Fruit fly (Drosophila melanogaster) whole organism, embryonic: ENCODE data around the gene Tfb4.
A peak's percentile ranks its signal among the peaks of the same experiment; 100 is the strongest.

Source experiments
- Abd-B ChIP-seq: fragments of 200-800 bp; sonication (Bioruptor generic); optimal IDR thresholded peaks from 2 replicates; lab custom pipeline; 2018; ENCODE audit warnings: missing biosample characterization, mild to moderate bottlenecking, missing genetic modification characterization, moderate library complexity
- BEAF-32 ChIP-seq: fragments of 200-800 bp; sonication (Bioruptor generic); optimal IDR thresholded peaks from 3 replicates; lab custom pipeline; 2017; ENCODE audit warnings: missing biosample characterization, missing genetic modification characterization, mild to moderate bottlenecking, moderate library complexity, missing genetic modification reagents
- BtbVII ChIP-seq: fragments of 200-800 bp; sonication (Bioruptor generic); optimal IDR thresholded peaks from 3 replicates; lab custom pipeline; 2017; ENCODE audit warnings: missing biosample characterization, mild to moderate bottlenecking, missing genetic modification characterization
- CG10431 ChIP-seq: fragments of 200-800 bp; sonication (Bioruptor generic); optimal IDR thresholded peaks from 3 replicates; lab custom pipeline; 2018; ENCODE audit warnings: missing biosample characterization, mild to moderate bottlenecking, missing genetic modification characterization
- CG10654 ChIP-seq: fragments of 200-800 bp; sonication (Bioruptor generic); optimal IDR thresholded peaks from 2 replicates; lab custom pipeline; 2016; ENCODE audit warnings: missing biosample characterization, missing genetic modification characterization
- CG11456 ChIP-seq: fragments of 200-800 bp; sonication (Bioruptor generic); IDR thresholded peaks from 3 replicates; pipeline ENCODE4 v1.3.6; 2022; ENCODE audit warnings: missing biosample characterization, missing genetic modification characterization
- CG12104 ChIP-seq: fragments of 200-800 bp; sonication (Bioruptor generic); optimal IDR thresholded peaks from 3 replicates; lab custom pipeline; 2016; ENCODE audit warnings: missing biosample characterization, missing genetic modification characterization
- CG14050 ChIP-seq: fragments of 200-800 bp; sonication (Bioruptor generic); IDR thresholded peaks from 3 replicates; pipeline ENCODE4 v1.3.6; 2022; ENCODE audit warnings: missing biosample characterization, missing genetic modification characterization
- CG15011 ChIP-seq: fragments of 200-800 bp; sonication (Bioruptor generic); optimal IDR thresholded peaks from 3 replicates; lab custom pipeline; 2018; ENCODE audit warnings: missing biosample characterization, mild to moderate bottlenecking, missing genetic modification characterization
- CG15601 ChIP-seq: fragments of 200-800 bp; sonication (Bioruptor generic); optimal IDR thresholded peaks from 3 replicates; lab custom pipeline; 2019; ENCODE audit warnings: missing biosample characterization, mild to moderate bottlenecking, missing genetic modification characterization, moderate library complexity
- CG1603 ChIP-seq: fragments of 200-800 bp; sonication (Bioruptor generic); optimal IDR thresholded peaks from 2 replicates; lab custom pipeline; 2019; ENCODE audit warnings: missing biosample characterization, mild to moderate bottlenecking, missing genetic modification characterization, moderate library complexity
- CG17186 ChIP-seq: fragments of 200-800 bp; sonication (Bioruptor generic); optimal IDR thresholded peaks from 3 replicates; lab custom pipeline; 2017; ENCODE audit warnings: missing biosample characterization, missing genetic modification reagents, missing genetic modification characterization
- CG17385 ChIP-seq: fragments of 200-800 bp; sonication (Bioruptor generic); optimal IDR thresholded peaks from 3 replicates; lab custom pipeline; 2018; ENCODE audit warnings: missing biosample characterization, mild to moderate bottlenecking, missing genetic modification characterization
- CG17612 ChIP-seq: fragments of 200-800 bp; sonication (Bioruptor generic); IDR thresholded peaks from 2 replicates; pipeline ENCODE4 v1.3.6; 2022; ENCODE audit warnings: missing biosample characterization, missing genetic modification characterization
- CG18262 ChIP-seq: fragments of 200-800 bp; optimal IDR thresholded peaks from 3 replicates; lab custom pipeline; 2019; ENCODE audit warnings: missing biosample characterization, mild to moderate bottlenecking, missing genetic modification characterization, moderate library complexity
- CG18619 ChIP-seq: fragments of 200-800 bp; sonication (Bioruptor generic); optimal IDR thresholded peaks from 3 replicates; lab custom pipeline; 2017; ENCODE audit warnings: missing biosample characterization, mild to moderate bottlenecking, missing genetic modification characterization
- CG31365 ChIP-seq: fragments of 200-800 bp; sonication (Bioruptor generic); optimal IDR thresholded peaks from 2 replicates; lab custom pipeline; 2018; ENCODE audit warnings: missing biosample characterization, mild to moderate bottlenecking, missing genetic modification characterization
- CG32767 ChIP-seq: fragments of 200-800 bp; sonication (Bioruptor generic); IDR thresholded peaks from 2 replicates; pipeline ENCODE4 v1.3.6; 2022; ENCODE audit warnings: missing biosample characterization, missing genetic modification characterization
- CG42726 ChIP-seq: fragments of 200-800 bp; sonication (Bioruptor generic); IDR thresholded peaks from 2 replicates; pipeline ENCODE4 v1.3.6; 2022; ENCODE audit warnings: missing biosample characterization, missing genetic modification characterization; ENCODE audit not compliant: partially characterized antibody
- CG7556 ChIP-seq: fragments of 200-800 bp; sonication (Bioruptor generic); optimal IDR thresholded peaks from 2 replicates; lab custom pipeline; 2017; ENCODE audit warnings: missing biosample characterization, mild to moderate bottlenecking, missing genetic modification characterization
- CG7745 ChIP-seq: fragments of 200-800 bp; sonication (Bioruptor generic); optimal IDR thresholded peaks from 2 replicates; lab custom pipeline; 2018; ENCODE audit warnings: missing biosample characterization, mild to moderate bottlenecking, missing genetic modification characterization, moderate library complexity
- CG8388 ChIP-seq: fragments of 200-800 bp; sonication (Bioruptor generic); optimal IDR thresholded peaks from 2 replicates; lab custom pipeline; 2019; ENCODE audit warnings: missing biosample characterization, mild to moderate bottlenecking, missing genetic modification characterization, moderate library complexity
- CrebB ChIP-seq: fragments of 200-800 bp; sonication (Bioruptor generic); optimal IDR thresholded peaks from 3 replicates; lab custom pipeline; 2018; ENCODE audit warnings: missing biosample characterization, mild to moderate bottlenecking, missing genetic modification characterization
- D19B ChIP-seq: fragments of 200-800 bp; sonication (Bioruptor generic); optimal IDR thresholded peaks from 2 replicates; lab custom pipeline; 2017; ENCODE audit warnings: missing biosample characterization, mild to moderate bottlenecking, missing genetic modification characterization
- Dek ChIP-seq: fragments of 200-800 bp; sonication (Bioruptor generic); optimal IDR thresholded peaks from 3 replicates; lab custom pipeline; 2019; ENCODE audit warnings: missing biosample characterization, mild to moderate bottlenecking, missing genetic modification characterization, moderate library complexity
- ERR ChIP-seq: fragments of 200-800 bp; sonication (Bioruptor generic); optimal IDR thresholded peaks from 2 replicates; lab custom pipeline; 2016; ENCODE audit warnings: missing biosample characterization, missing genetic modification characterization
- Hey ChIP-seq: fragments of 200-800 bp; sonication (Bioruptor generic); optimal IDR thresholded peaks from 3 replicates; lab custom pipeline; 2018; ENCODE audit warnings: missing biosample characterization, mild to moderate bottlenecking, missing genetic modification characterization
- MBD-R2 ChIP-seq: fragments of 200-800 bp; sonication (Bioruptor generic); IDR thresholded peaks from 2 replicates; pipeline ENCODE4 v1.3.6; 2022; ENCODE audit warnings: missing biosample characterization, missing genetic modification characterization
- Six4 ChIP-seq: fragments of 200-800 bp; sonication (Bioruptor generic); optimal IDR thresholded peaks from 2 replicates; lab custom pipeline; 2016; ENCODE audit warnings: missing biosample characterization, missing genetic modification characterization
- ap ChIP-seq: fragments of 200-800 bp; sonication (Bioruptor generic); IDR thresholded peaks from 2 replicates; pipeline ENCODE4 v1.3.6; 2022; ENCODE audit warnings: missing biosample characterization, missing genetic modification characterization
- bbx ChIP-seq: fragments of 200-800 bp; sonication (Bioruptor generic); IDR thresholded peaks from 2 replicates; pipeline ENCODE4 v1.3.6; 2022; ENCODE audit warnings: missing biosample characterization, missing genetic modification characterization; ENCODE audit not compliant: partially characterized antibody
- btn ChIP-seq: fragments of 200-800 bp; sonication (Bioruptor generic); optimal IDR thresholded peaks from 2 replicates; lab custom pipeline; 2016; ENCODE audit warnings: missing biosample characterization, missing genetic modification characterization
- caup ChIP-seq: fragments of 200-800 bp; sonication (Bioruptor generic); optimal IDR thresholded peaks from 3 replicates; lab custom pipeline; 2017; ENCODE audit warnings: missing biosample characterization, mild to moderate bottlenecking, missing genetic modification characterization, moderate library complexity; ENCODE audit not compliant: severe bottlenecking
- crp ChIP-seq, 2 experiments: fragments of 200-800 bp; sonication (Bioruptor generic); optimal IDR thresholded peaks; 2 replicates in 1 of 2; 3 replicates in 1 of 2; lab custom pipeline; 2017; ENCODE audit warnings: missing biosample characterization in 2 of 2, missing genetic modification characterization in 2 of 2, mild to moderate bottlenecking in 1 of 2, moderate library complexity in 1 of 2
- da ChIP-seq: fragments of 200-800 bp; sonication (Bioruptor generic); optimal IDR thresholded peaks from 2 replicates; lab custom pipeline; 2016; ENCODE audit warnings: missing biosample characterization, missing genetic modification characterization
- dan ChIP-seq: fragments of 200-800 bp; sonication (Bioruptor generic); IDR thresholded peaks from 2 replicates; pipeline ENCODE4 v1.3.6; 2022; ENCODE audit warnings: missing biosample characterization, missing genetic modification characterization
- fd64A ChIP-seq: fragments of 200-800 bp; sonication (Bioruptor generic); optimal IDR thresholded peaks from 3 replicates; lab custom pipeline; 2018; ENCODE audit warnings: missing biosample characterization, mild to moderate bottlenecking, missing genetic modification characterization
- ftz-f1 ChIP-seq: fragments of 200-800 bp; sonication (Bioruptor generic); optimal IDR thresholded peaks from 2 replicates; lab custom pipeline; 2016; ENCODE audit warnings: missing biosample characterization, missing genetic modification characterization
- gcm ChIP-seq: fragments of 200-800 bp; sonication (Bioruptor generic); optimal IDR thresholded peaks from 2 replicates; lab custom pipeline; 2019; ENCODE audit warnings: missing biosample characterization, mild to moderate bottlenecking, missing genetic modification characterization, moderate library complexity
- gsb-n ChIP-seq: fragments of 200-800 bp; sonication (Bioruptor generic); optimal IDR thresholded peaks from 3 replicates; lab custom pipeline; 2018; ENCODE audit warnings: missing biosample characterization, mild to moderate bottlenecking, missing genetic modification characterization
- ham ChIP-seq: fragments of 200-800 bp; sonication (Bioruptor generic); IDR thresholded peaks from 2 replicates; pipeline ENCODE4 v1.3.6; 2022; ENCODE audit warnings: missing biosample characterization, missing genetic modification characterization
- mam ChIP-seq: fragments of 200-800 bp; sonication (Bioruptor generic); optimal IDR thresholded peaks from 3 replicates; lab custom pipeline; 2016; ENCODE audit warnings: missing biosample characterization, missing genetic modification characterization
- mirr ChIP-seq: fragments of 200-800 bp; sonication (Bioruptor generic); optimal IDR thresholded peaks from 3 replicates; lab custom pipeline; 2018; ENCODE audit warnings: missing biosample characterization, mild to moderate bottlenecking, missing genetic modification characterization
- onecut ChIP-seq: fragments of 200-800 bp; sonication (Bioruptor generic); IDR thresholded peaks from 2 replicates; pipeline ENCODE4 v1.3.6; 2022; ENCODE audit warnings: missing biosample characterization, missing genetic modification characterization
- pita ChIP-seq: fragments of 200-800 bp; sonication (Bioruptor generic); optimal IDR thresholded peaks from 2 replicates; lab custom pipeline; 2017; ENCODE audit warnings: missing biosample characterization, mild to moderate bottlenecking, missing genetic modification characterization
- repo ChIP-seq: fragments of 200-800 bp; sonication (Bioruptor generic); optimal IDR thresholded peaks from 2 replicates; lab custom pipeline; 2016; ENCODE audit warnings: missing biosample characterization, missing genetic modification characterization
- schlank ChIP-seq: fragments of 200-800 bp; sonication (Bioruptor generic); optimal IDR thresholded peaks from 2 replicates; lab custom pipeline; 2018; ENCODE audit warnings: missing biosample characterization, mild to moderate bottlenecking, missing genetic modification characterization
- scrt ChIP-seq: fragments of 200-800 bp; sonication (Bioruptor generic); optimal IDR thresholded peaks from 2 replicates; lab custom pipeline; 2018; ENCODE audit warnings: missing biosample characterization, mild to moderate bottlenecking, missing genetic modification characterization, moderate library complexity
- tup ChIP-seq: fragments of 200-800 bp; sonication (Bioruptor generic); optimal IDR thresholded peaks from 2 replicates; lab custom pipeline; 2016; ENCODE audit warnings: missing biosample characterization, mild to moderate bottlenecking, missing genetic modification characterization, moderate library complexity
- zen ChIP-seq: fragments of 200-800 bp; sonication (Bioruptor generic); optimal IDR thresholded peaks from 3 replicates; lab custom pipeline; 2018; ENCODE audit warnings: missing biosample characterization, mild to moderate bottlenecking, missing genetic modification characterization, moderate library complexity

The Tfb4 gene

dm6 chr2L:1172704-1173107 lies 22.2 kb upstream of the Tfb4 start, which contains the start of the genes Charon and CG4887 (continued):
- TF ChIP-seq CG17612 (GFP tag; lab: Robert Waterston, UW) (no peak), schlank (tag; lab: Kevin White, UChicago) (peak; percentile 46), scrt (GFP tag; lab: Kevin White, UChicago) (no peak), MBD-R2 (GFP tag; lab: Robert Waterston, UW) (peak; percentile 89), CG15011 (no peak), bbx (GFP tag; lab: Robert Waterston, UW) (peak; percentile 28; the same call in 1 of the 2 replicates), CG18619 (peak; percentile 66), gcm (no peak), pita (GFP tag; lab: Kevin White, UChicago) (no peak), CG10431 (no peak), CG14050 (peak; percentile 55; the same call in 1 of the 3 replicates), CG15601 (tag; lab: Kevin White, UChicago) (peak; percentile 83), Abd-B (peak; percentile 87), Dek (tag; lab: Kevin White, UChicago) (peak; percentile 71), dan (GFP tag; lab: Robert Waterston, UW) (no peak), CG10654 (GFP tag; lab: Kevin White, UChicago) (peak; percentile 85), CG8388 (GFP tag; lab: Kevin White, UChicago) (peak; percentile 71), BtbVII (GFP tag; lab: Kevin White, UChicago) (no peak), CG11456 (GFP tag; lab: Robert Waterston, UW) (peak; percentile 82), onecut (GFP tag; lab: Robert Waterston, UW) (peak; percentile 56), CG18262 (no peak), ERR (peak; percentile 67), zen (tag; lab: Kevin White, UChicago) (peak; percentile 68), tup (GFP tag; lab: Kevin White, UChicago) (peak; percentile 35), repo (GFP tag; lab: Kevin White, UChicago) (peak; percentile 53), CG1603 (tag; lab: Kevin White, UChicago) (no peak), BEAF-32 (GFP tag; lab: Kevin White, UChicago) (peak; percentile 84), CG17186 (GFP tag; lab: Kevin White, UChicago) (peak; percentile 24), ftz-f1 (GFP tag; lab: Kevin White, UChicago) (peak; percentile 48), D19B (GFP tag; lab: Kevin White, UChicago) (no peak), CG7556 (no peak), CG7745 (tag; lab: Kevin White, UChicago) (no peak), CrebB (tag; lab: Kevin White, UChicago) (peak; percentile 52), ap (GFP tag; lab: Robert Waterston, UW) (peak; percentile 51), gsb-n (tag; lab: Kevin White, UChicago) (no peak), mirr (peak; percentile 5), btn (GFP tag; lab: Kevin White, UChicago) (no peak), mam (GFP tag; lab: Kevin White, UChicago) (peak; percentile 92), CG32767 (GFP tag; lab: Robert Waterston, UW) (peak; percentile 49; the same call in 1 of the 2 replicates), CG12104 (GFP tag; lab: Kevin White, UChicago) (peak; percentile 68), Hey (tag; lab: Kevin White, UChicago) (no peak), CG31365 (tag; lab: Kevin White, UChicago) (no peak), da (GFP tag; lab: Kevin White, UChicago) (peak; percentile 40), Six4 (GFP tag; lab: Kevin White, UChicago) (peak; percentile 75), caup (GFP tag; lab: Kevin White, UChicago) (peak; percentile 73), ham (GFP tag; lab: Robert Waterston, UW) (no peak), CG42726 (GFP tag; lab: Robert Waterston, UW) (no peak), fd64A (GFP tag; lab: Kevin White, UChicago) (no peak), crp (GFP tag; optimal IDR thresholded peaks at IDR 0.05; lab: Kevin White, UChicago) (peak in 1 of 2 experiments; percentile 52), CG17385 (peak; percentile 80)
